Worm (Caenorhabditis elegans) whole organism, dauer: ENCODE data around the gene C24A8.5.

ENCODE experiments used
- unc-62 ChIP-seq: sonication (generic microtip); optimal IDR thresholded peaks from 2 replicates; lab custom pipeline; 2017; ENCODE audit warnings: missing biosample characterization, missing genetic modification reagents, missing genetic modification characterization

C24A8.5 gene

ce11 chrX:4328816-4329215, at the start of gene C24A8.5:
C24A8.5 (minus strand) TSS chrX:4328916.
- TF ChIP-seq unc-62: no peak

DNA sequence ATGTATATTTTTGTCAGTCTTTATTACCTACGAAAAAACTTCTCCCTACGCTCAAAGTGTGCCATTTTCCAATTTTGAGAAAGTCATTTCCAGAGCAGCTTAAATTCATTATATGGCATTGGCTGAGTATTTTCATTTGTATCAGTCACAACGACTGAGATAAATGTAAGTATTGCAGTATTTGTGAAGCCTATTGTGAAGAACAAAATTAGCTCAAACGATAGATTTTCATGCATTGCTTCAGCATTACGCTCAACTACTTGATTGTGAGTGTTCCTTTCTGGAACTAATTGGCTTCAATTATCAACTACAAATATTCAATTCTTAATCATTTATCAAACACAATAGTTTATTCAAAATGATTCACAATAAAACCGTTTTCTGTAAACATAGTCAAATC, 49.0 kb upstream of the C24A8.5 start, which contains the start of gene R160.12:
R160.12 (minus strand) TSS at position 101 of the 400 bp plus-strand sequence.
- no peak for TF ChIP-seq unc-62

ce11 chrX:4376801-4377200, 48.1 kb upstream of the C24A8.5 start, which contains the start of gene R160.2:
R160.2 (minus strand) TSS chrX:4376901.
- no peak for TF ChIP-seq unc-62

ce11 chrX:4373123-4373522, 44.4 kb upstream of the C24A8.5 start, which contains the start of gene R160.6:
R160.6 (minus strand) TSS chrX:4373223.
- TF ChIP-seq unc-62: no peak

DNA sequence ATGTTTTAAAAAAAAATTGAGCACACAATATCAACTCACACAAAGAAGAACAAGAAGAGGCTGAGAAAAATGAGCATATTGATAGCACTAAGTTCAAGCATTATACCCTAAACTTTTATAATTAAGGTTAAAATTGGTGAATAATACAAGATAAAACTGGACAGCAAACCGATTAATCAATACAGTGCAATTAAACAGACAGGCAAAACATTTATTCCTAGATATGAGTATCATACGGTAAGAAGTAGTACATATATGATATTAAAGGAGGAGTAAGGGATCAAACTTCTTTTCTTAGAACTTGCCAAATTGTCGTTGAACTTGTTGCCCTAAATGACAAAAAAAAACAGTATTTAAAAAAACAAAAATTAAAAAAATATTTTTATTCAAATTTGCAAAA, 43.3 kb upstream of the C24A8.5 start, which contains the start of gene R160.14:
R160.14 (minus strand) TSS at position 101 of the 400 bp plus-strand sequence.
- no peak for TF ChIP-seq unc-62

ce11 chrX:4371413-4371812, 42.7 kb upstream of the C24A8.5 start, which contains the start of gene R160.13:
R160.13 (minus strand) TSS chrX:4371513.
- TF ChIP-seq unc-62: no peak

ce11 chrX:4370756-4371155, 42.0 kb upstream of the C24A8.5 start, which contains the start of gene R160.5:
R160.5 (minus strand) TSS chrX:4370856.
- no peak for TF ChIP-seq unc-62

DNA sequence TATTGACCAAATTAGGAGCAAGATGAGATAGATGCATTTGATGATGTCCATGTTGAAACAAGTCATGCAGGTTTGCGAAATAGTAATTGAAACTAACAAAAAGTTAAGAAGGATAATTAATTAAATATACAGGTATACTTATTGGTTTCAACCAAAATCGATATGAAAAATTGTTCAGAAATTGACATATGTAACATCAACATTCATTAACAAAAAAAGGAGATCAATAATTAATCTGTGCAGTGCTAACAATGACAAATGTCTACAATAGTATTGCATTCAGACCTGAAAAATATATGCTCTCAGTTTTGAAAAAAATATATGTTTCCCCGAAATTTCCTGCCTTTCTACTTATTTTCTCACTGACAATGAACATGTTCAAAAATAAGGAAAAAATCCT, 40.1 kb upstream of the C24A8.5 start, which contains the start of gene R160.4:
R160.4 (minus strand) TSS at position 101 of the 400 bp plus-strand sequence.
- TF ChIP-seq unc-62: no peak

DNA sequence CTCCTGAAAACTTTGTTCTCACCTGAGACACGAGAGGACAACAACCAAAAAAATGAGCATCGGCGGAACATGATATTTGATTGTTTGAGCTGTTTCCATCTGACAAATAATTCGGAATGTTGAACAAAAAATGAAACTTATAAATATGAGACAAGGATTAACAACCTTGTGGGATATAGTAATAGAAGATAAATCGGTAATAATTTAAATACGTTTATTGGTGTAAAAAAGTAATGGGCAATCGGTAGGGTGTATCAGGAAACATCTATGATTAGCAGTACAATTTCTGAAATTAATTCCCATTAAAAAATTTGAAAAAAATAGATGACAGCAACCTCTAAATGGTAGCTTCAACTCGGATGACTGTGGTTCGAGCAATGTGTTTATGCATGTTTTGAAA, 38.7 kb upstream of the C24A8.5 start, which contains the start of gene R160.10:
R160.10 (minus strand) TSS at position 101 of the 400 bp plus-strand sequence.
- TF ChIP-seq unc-62: no peak

DNA sequence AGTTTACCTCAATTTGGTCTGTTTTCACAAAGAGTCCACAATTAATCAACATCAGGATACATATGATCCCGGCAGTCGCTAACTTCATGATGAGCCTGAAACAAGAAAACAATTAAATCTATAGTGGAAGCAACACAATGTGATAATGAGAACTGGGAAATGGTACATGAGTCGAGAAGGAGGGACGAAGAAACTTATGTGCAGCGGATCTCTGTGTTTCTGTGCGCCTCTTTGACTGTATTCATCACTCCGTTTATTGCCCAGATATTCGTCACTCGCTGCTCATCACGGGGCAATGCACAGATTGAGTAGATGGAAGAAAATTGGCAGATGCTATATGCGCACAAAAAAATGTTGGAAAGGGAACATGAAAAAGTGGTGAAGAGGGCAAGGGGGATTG, 37.5 kb upstream of the C24A8.5 start, which contains the start of gene R160.3:
R160.3 (minus strand) TSS at position 101 of the 400 bp plus-strand sequence.
- no peak for TF ChIP-seq unc-62

- TF ChIP-seq unc-62: no peak
Measured at ce11 chrX:4364877-4365276, 36.2 kb upstream of the C24A8.5 start, which contains the start of gene F14H12.8. F14H12.8 (minus strand) TSS chrX:4364977.

ce11 chrX:4363200-4363599, 34.5 kb upstream of the C24A8.5 start, which contains the start of gene F14H12.17:
F14H12.17 (minus strand) TSS chrX:4363300.
- no peak for TF ChIP-seq unc-62

ce11 chrX:4362522-4362921, 33.8 kb upstream of the C24A8.5 start, which contains the start of gene F14H12.7:
F14H12.7 (minus strand) TSS chrX:4362622.
- no peak for TF ChIP-seq unc-62

DNA sequence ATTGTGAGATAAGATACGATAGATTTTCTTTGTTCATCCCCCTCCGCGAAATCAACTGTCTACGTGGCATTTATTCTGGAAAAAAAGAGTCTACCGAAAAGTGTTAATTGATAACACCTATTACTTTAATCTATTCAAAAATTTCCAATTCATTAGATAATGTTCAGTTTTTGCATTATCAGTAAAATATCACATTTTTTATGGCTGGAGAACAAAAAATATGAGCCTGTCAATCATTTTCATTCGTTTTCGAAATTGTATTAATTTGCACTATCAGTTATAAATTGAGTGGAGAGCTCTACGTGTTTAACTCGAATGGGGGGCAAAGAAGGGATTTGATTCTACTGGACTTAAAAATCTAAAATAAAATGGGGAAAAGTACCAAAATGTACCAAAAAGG, 30.3 kb upstream of the C24A8.5 start:
- TF ChIP-seq unc-62: no peak

ce11 chrX:4357467-4357866, 28.8 kb upstream of the C24A8.5 start, which contains the start of gene F14H12.6:
F14H12.6 (minus strand) TSS chrX:4357567.
- no peak for TF ChIP-seq unc-62

ce11 chrX:4353318-4353717, 24.6 kb upstream of the C24A8.5 start, which contains the start of gene col-165:
col-165 (plus strand) TSS chrX:4353618.
- no peak for TF ChIP-seq unc-62

DNA sequence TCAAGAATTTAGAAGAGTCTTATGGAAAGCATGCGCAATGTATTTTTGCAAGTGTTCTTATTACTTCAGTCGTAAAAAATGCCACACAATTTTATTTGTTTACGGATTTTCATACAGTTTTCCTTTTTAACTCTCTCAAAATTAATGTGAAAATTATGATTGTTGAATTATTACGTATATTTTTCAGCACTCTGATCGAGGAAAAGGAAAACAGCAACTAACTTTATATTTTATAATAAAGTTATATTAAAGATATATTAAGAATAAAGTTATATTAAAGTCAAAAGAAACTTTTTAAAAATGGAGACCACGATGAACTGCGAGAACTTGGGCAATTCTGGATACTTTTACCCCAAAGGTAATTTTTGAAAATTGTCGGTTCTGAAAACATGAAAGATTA, 21.5 kb upstream of the C24A8.5 start, which contains the start of gene F14H12.2:
F14H12.2 (plus strand) TSS at position 301 of the 400 bp plus-strand sequence.
- TF ChIP-seq unc-62: no peak

DNA sequence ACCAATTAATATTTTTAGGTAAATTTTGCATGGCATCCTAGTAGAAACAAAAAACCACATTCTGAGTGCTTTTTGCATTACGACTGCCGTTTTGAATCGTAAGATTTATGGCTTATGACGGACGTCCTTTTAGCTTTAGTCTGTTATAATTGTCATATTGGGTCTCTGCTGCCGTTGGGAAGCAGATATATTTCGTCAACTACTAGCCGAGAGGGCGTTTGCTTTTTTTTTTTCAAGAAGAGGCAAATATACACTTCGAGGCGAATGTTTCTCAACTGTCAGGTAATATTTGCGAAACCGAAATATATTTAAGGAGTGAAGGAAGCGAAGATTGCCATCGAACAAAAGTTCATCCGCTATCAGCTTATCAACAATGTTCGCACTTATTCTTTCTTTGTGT, 15.2 kb upstream of the C24A8.5 start, which contains the start of gene F14H12.3:
F14H12.3 (plus strand) TSS at position 301 of the 400 bp plus-strand sequence.
- TF ChIP-seq unc-62: no peak
